Fruit fly (Drosophila melanogaster) whole organism, wandering third instar larva: ENCODE results near the gene por.
A peak's percentile ranks its signal among the peaks of the same experiment; 100 is the strongest.

Experiments used
- Abd-B ChIP-seq: fragments of >200 bp; optimal IDR thresholded peaks from 2 replicates; lab custom pipeline; 2017; ENCODE audit warnings: missing biosample characterization, missing genetic modification characterization
- CG32264 ChIP-seq: fragments of 200-800 bp; sonication (Bioruptor generic); optimal IDR thresholded peaks from 2 replicates; lab custom pipeline; 2016; ENCODE audit warnings: missing biosample characterization, missing genetic modification characterization
- CrebA ChIP-seq: fragments of 200-800 bp; sonication (Bioruptor generic); optimal IDR thresholded peaks from 2 replicates; lab custom pipeline; 2016; ENCODE audit warnings: missing biosample characterization, mild to moderate bottlenecking, missing genetic modification characterization, borderline replicate concordance
- Dfd ChIP-seq: fragments of >200 bp; optimal IDR thresholded peaks from 2 replicates; lab custom pipeline; 2017; ENCODE audit warnings: missing biosample characterization, missing genetic modification characterization
- Dif ChIP-seq: fragments of 200-275, 200-300 bp; sonication (Bioruptor generic); optimal IDR thresholded peaks from 2 replicates; lab custom pipeline; 2018; ENCODE audit warnings: missing biosample characterization, missing genetic modification characterization; ENCODE audit not compliant: partially characterized antibody
- GATAd ChIP-seq: sonication (Bioruptor generic); optimal IDR thresholded peaks from 2 replicates; lab custom pipeline; 2016; ENCODE audit warnings: missing biosample characterization, missing genetic modification characterization
- HLH106 ChIP-seq: fragments of 200-800 bp; optimal IDR thresholded peaks from 3 replicates; lab custom pipeline; 2019; ENCODE audit warnings: missing biosample characterization, mild to moderate bottlenecking, missing genetic modification characterization, moderate library complexity
- Hr78 ChIP-seq: fragments of >200 bp; optimal IDR thresholded peaks from 2 replicates; lab custom pipeline; 2017; ENCODE audit warnings: missing biosample characterization, missing genetic modification characterization
- Hr83 ChIP-seq: fragments of 200-300 bp; sonication (Bioruptor generic); optimal IDR thresholded peaks from 2 replicates; lab custom pipeline; 2016; ENCODE audit warnings: missing biosample characterization, mild to moderate bottlenecking, missing genetic modification characterization, moderate library complexity; ENCODE audit not compliant: poor library complexity, severe bottlenecking
- Mio ChIP-seq: sonication (Bioruptor generic); optimal IDR thresholded peaks from 2 replicates; lab custom pipeline; 2016; ENCODE audit warnings: missing biosample characterization, missing genetic modification characterization
- Myc ChIP-seq: fragments of >200 bp; optimal IDR thresholded peaks from 2 replicates; lab custom pipeline; 2017
- N ChIP-seq: fragments of >200 bp; optimal IDR thresholded peaks from 2 replicates; lab custom pipeline; 2018; ENCODE audit warnings: missing biosample characterization, missing external identifiers, missing genetic modification characterization
- Rel ChIP-seq, 2 experiments: fragments of 200-800 bp; sonication (Bioruptor generic) in 1 of 2; optimal IDR thresholded peaks; 2 replicates in 1 of 2; 3 replicates in 1 of 2; lab custom pipeline; 2016 to 2019; ENCODE audit warnings: mild to moderate bottlenecking in 2 of 2, missing biosample characterization in 2 of 2, missing genetic modification characterization in 2 of 2, moderate library complexity in 1 of 2
- Vsx2 ChIP-seq: fragments of 200-300, 225-300 bp; sonication (Bioruptor generic); optimal IDR thresholded peaks from 2 replicates; lab custom pipeline; 2018; ENCODE audit warnings: missing biosample characterization, missing genetic modification characterization; ENCODE audit not compliant: partially characterized antibody
- brk ChIP-seq: fragments of 200-800 bp; sonication (Bioruptor generic); optimal IDR thresholded peaks from 2 replicates; lab custom pipeline; 2016; ENCODE audit warnings: missing biosample characterization, mild to moderate bottlenecking, missing genetic modification characterization
- dl ChIP-seq, 2 experiments: fragments of 175-275, 200-275 bp in 1 of 2; fragments of 200-275 bp in 1 of 2; sonication (Bioruptor generic); optimal IDR thresholded peaks; lab custom pipeline; 2018; ENCODE audit warnings: mild to moderate bottlenecking in 2 of 2, missing biosample characterization in 2 of 2, missing genetic modification characterization in 2 of 2, moderate library complexity in 2 of 2; ENCODE audit not compliant: partially characterized antibody in 2 of 2, insufficient read depth in 1 of 2
- dmrt93B ChIP-seq: fragments of 200-800 bp; sonication (Bioruptor generic); optimal IDR thresholded peaks from 2 replicates; lab custom pipeline; 2018; ENCODE audit warnings: missing biosample characterization, mild to moderate bottlenecking, missing genetic modification characterization
- ey ChIP-seq: fragments of 200-800 bp; sonication (Bioruptor generic); optimal IDR thresholded peaks from 2 replicates; lab custom pipeline; 2016; ENCODE audit warnings: missing biosample characterization, missing genetic modification characterization
- foxo ChIP-seq, 2 experiments: fragments of 200-800 bp; sonication (Bioruptor generic); optimal IDR thresholded peaks; 2 replicates in 1 of 2; 3 replicates in 1 of 2; lab custom pipeline; 2016 to 2017; ENCODE audit warnings: missing biosample characterization in 2 of 2, missing genetic modification characterization in 2 of 2
- fru ChIP-seq: fragments of 200-800 bp; sonication (Bioruptor generic); optimal IDR thresholded peaks from 3 replicates; lab custom pipeline; 2016; ENCODE audit warnings: missing biosample characterization, mild to moderate bottlenecking, missing genetic modification characterization
- h ChIP-seq: fragments of 200-800 bp; sonication (Bioruptor generic); optimal IDR thresholded peaks from 3 replicates; lab custom pipeline; 2016; ENCODE audit warnings: missing biosample characterization, mild to moderate bottlenecking, missing genetic modification characterization
- jim ChIP-seq: fragments of 175-275, 200-325 bp; sonication (Bioruptor generic); optimal IDR thresholded peaks from 2 replicates; lab custom pipeline; 2016; ENCODE audit warnings: missing biosample characterization, mild to moderate bottlenecking, missing genetic modification characterization
- lola ChIP-seq: fragments of >200 bp; optimal IDR thresholded peaks from 2 replicates; lab custom pipeline; 2017; ENCODE audit warnings: missing biosample characterization, missing genetic modification characterization
- pan ChIP-seq: fragments of >200 bp; optimal IDR thresholded peaks from 2 replicates; lab custom pipeline; 2017
- psq ChIP-seq: fragments of 200-800 bp; sonication (Bioruptor generic); optimal IDR thresholded peaks from 3 replicates; lab custom pipeline; 2017; ENCODE audit warnings: missing biosample characterization, mild to moderate bottlenecking, missing genetic modification characterization, moderate library complexity
- rgr ChIP-seq: fragments of 200-800 bp; sonication (Bioruptor generic); optimal IDR thresholded peaks from 3 replicates; lab custom pipeline; 2016; ENCODE audit warnings: missing biosample characterization, mild to moderate bottlenecking, missing genetic modification characterization
- sage ChIP-seq: fragments of 200-800 bp; sonication (Bioruptor generic); optimal IDR thresholded peaks from 2 replicates; lab custom pipeline; 2016; ENCODE audit warnings: missing biosample characterization, mild to moderate bottlenecking, missing genetic modification characterization
- sv ChIP-seq: fragments of 200-800 bp; sonication (Bioruptor generic); optimal IDR thresholded peaks from 3 replicates; lab custom pipeline; 2016; ENCODE audit warnings: missing biosample characterization, missing genetic modification characterization
- tai ChIP-seq: sonication (Bioruptor generic); optimal IDR thresholded peaks from 2 replicates; lab custom pipeline; 2016; ENCODE audit warnings: missing biosample characterization, missing genetic modification characterization

The por gene

DNA sequence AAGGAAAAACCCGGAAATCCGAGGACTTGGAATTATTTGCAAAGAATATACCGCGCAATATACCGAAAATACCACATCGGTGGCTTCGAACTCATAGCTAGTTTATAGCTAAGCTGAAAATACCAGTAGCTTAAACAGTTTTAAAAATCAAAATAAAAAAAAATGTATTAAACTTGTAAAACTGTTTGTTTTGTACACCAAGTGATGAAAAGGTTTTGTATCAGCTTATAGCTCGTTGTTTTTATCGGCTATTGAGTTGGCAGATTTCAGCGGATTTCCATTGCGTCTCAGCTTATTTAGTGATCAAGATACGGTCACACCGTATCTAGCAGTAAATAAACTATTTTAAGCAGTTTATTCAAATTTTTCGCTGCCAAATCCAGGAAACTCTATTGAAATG lies at the start of gene por, which contains the start of gene CG6179:
por (minus strand) TSS at position 64 of the 400 bp plus-strand sequence.
CG6179 (plus strand) TSS at position 292 of the 400 bp plus-strand sequence.
- TF ChIP-seq Rel (GFP tag; optimal IDR thresholded peaks at IDR 0.05; lab: Kevin White, UChicago), result no peak
- TF ChIP-seq Rel (tag; optimal IDR thresholded peaks at IDR 0.05; lab: Kevin White, UChicago), result peak; percentile 13
- no peak for TF ChIP-seq rgr (GFP tag; lab: Kevin White, UChicago)
- TF ChIP-seq Myc (lab: Kevin White, UChicago), result peak; percentile 72

DNA sequence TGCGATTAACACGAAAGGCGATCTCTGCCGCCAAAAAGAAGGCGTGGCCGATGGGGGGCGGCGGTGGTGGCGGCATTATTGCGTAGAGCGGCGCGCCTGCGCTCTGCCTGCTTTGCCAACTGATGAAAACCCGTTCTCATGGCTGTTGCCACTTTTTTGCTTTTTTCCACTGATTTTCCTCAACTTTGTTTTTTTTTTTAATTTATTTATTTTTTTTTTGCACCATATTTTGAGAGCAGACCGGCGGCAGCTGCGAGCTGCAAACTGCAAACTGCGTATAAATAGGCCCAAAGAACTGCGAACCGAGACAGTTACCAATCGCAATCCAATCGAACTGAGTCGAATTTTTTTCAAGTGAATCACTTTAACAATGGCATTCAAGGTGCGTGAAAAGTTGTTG lies 42.5 kb upstream of the por start, which contains the start of gene CG42323:
CG42323 (plus strand) TSS at position 302 of the 400 bp plus-strand sequence.
- TF ChIP-seq psq (GFP tag; lab: Kevin White, UChicago) (no peak), Hr83 (no peak), Mio (GFP tag; lab: Kevin White, UChicago) (no peak), ey (GFP tag; lab: Kevin White, UChicago) (no peak), foxo (GFP tag; optimal IDR thresholded peaks at IDR 0.05; lab: Kevin White, UChicago) (no peak), sage (GFP tag; lab: Kevin White, UChicago) (no peak), HLH106 (tag; lab: Kevin White, UChicago) (no peak), Dif (GFP tag; lab: Kevin White, UChicago) (no peak), sv (GFP tag; lab: Kevin White, UChicago) (no peak), dl (GFP tag; optimal IDR thresholded peaks at IDR 0.05; lab: Kevin White, UChicago; ENCODE audit: insufficient read depth in 1 of 2, partially characterized antibody in 2 of 2) (no peak), Vsx2 (GFP tag; lab: Kevin White, UChicago) (no peak), tai (no peak), CG32264 (GFP tag; lab: Kevin White, UChicago) (no peak), Hr78 (no peak), Myc (lab: Kevin White, UChicago) (no peak)

DNA sequence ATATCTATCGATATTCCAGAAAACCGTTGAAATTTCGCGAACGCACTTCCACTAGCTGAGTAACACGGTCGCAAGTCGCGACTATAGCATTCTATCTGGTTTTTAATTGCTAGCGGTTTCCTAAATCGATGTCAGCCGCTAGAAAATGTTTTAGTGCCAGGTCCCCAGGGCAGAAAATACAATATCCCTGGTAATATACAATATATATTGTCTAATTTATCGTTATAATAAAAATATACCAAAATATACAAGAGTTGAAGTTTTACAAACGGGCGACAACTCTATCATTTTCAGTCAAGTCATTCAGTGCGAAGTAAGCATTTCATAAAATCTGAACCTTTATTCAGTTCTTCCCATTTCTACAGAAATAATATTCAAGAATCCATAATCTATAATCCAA lies 35.5 kb upstream of the por start, which contains the start of gene CG15056:
CG15056 (plus strand) TSS at position 301 of the 400 bp plus-strand sequence.
- TF ChIP-seq lola (GFP tag; lab: Kevin White, UChicago) (no peak), CrebA (no peak), Dfd (no peak), pan (lab: Kevin White, UChicago) (no peak), GATAd (GFP tag; lab: Kevin White, UChicago) (no peak), sage (GFP tag; lab: Kevin White, UChicago) (no peak), brk (GFP tag; lab: Kevin White, UChicago) (no peak), dmrt93B (GFP tag; lab: Kevin White, UChicago) (no peak), h (GFP tag; lab: Kevin White, UChicago) (no peak), Rel (GFP tag; optimal IDR thresholded peaks at IDR 0.05; lab: Kevin White, UChicago) (no peak), Rel (tag; optimal IDR thresholded peaks at IDR 0.05; lab: Kevin White, UChicago) (no peak), fru (GFP tag; lab: Kevin White, UChicago) (no peak), Vsx2 (GFP tag; lab: Kevin White, UChicago) (no peak)

DNA sequence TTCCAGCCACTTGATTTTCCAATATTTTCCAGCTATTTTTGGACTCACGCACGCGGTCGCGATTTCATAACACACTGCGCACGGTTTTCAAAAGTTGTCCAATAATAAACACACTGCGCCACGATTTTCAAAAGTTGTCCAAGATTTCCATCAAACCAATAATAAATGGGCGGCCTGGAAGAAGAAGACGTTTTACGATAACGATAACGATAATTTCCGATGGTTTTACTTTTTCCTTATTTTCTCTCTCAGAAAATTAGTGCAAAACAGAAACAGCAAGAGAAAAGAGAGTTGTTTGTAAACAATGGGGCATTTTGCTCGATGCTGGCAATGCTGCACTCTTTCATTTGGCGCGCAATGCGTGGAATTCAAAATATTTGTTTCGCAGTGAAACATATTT lies 30.3 kb upstream of the por start, which contains the start of gene Nt5b:
Nt5b (minus strand) TSS at position 207 of the 400 bp plus-strand sequence.
- TF ChIP-seq psq (GFP tag; lab: Kevin White, UChicago) (peak; percentile 33), foxo (GFP tag; optimal IDR thresholded peaks at IDR 0.05; lab: Kevin White, UChicago) (no peak), Abd-B (GFP tag; lab: Kevin White, UChicago) (no peak)

DNA sequence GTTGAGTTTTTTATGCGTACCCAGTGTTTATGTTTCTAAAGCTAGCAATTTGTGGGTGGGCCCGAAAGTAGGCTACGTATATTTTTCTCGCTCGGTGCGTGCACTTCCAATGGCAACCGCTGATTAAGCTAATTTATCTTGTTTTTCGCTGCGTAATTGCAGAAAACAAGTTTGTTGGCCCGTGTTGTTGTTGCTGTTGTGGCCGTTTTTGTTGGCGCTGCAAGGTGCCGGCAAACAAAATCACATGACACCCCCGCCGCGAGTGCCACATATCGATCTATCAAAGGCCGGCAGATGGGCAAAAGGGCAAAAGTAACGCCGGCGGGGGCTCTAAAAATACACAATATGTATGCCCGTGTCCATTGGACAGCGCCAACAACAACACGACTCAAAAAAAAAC lies 29.8 kb upstream of the por start:
- TF ChIP-seq foxo (GFP tag; optimal IDR thresholded peaks at IDR 0.05; lab: Kevin White, UChicago) (no peak), Hr83 (no peak), Rel (GFP tag; optimal IDR thresholded peaks at IDR 0.05; lab: Kevin White, UChicago) (no peak), Rel (tag; optimal IDR thresholded peaks at IDR 0.05; lab: Kevin White, UChicago) (peak; percentile 4), jim (GFP tag; lab: Kevin White, UChicago) (no peak), N (peak; percentile 6), CG32264 (GFP tag; lab: Kevin White, UChicago) (no peak), Vsx2 (GFP tag; lab: Kevin White, UChicago) (peak; percentile 85), Myc (lab: Kevin White, UChicago) (peak; percentile 3)
- TF ChIP-seq, all 38 proteins: peak for 4
